Worm (Caenorhabditis elegans): Measurements from ENCODE around the gene F41E7.7.

DNA sequence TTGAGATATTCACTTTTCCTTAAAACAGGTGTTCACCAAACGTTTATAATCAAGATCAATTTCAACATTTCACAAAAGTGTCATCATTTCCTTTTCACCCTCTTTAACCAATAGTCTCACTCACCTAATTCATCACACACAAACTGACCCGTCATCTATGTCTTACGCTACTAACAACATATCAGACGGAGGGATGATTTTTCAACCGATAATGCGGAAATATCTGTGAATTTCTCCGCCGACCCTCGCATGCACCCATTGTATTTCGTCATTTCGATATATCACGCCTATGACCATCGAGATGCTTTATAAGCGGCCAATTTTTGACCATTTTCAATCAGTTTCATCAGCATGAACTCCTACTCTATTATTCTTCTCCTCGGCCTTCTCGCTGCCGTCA is 3.4 kb upstream of the F41E7.7 start, which contains the start of gene fipr-21:
- TF ChIP-seq him-1 (tag; optimal IDR thresholded peaks at IDR 0.05) (no peak), W03F9.2 (tag; optimal IDR thresholded peaks at IDR 0.05) (no peak)

Measured in whole organism, L4/young adult.